Fruit fly (Drosophila melanogaster): ENCODE data around the gene CG9098.
A peak's percentile ranks its signal among the peaks of the same experiment; 100 is the strongest.

CG9098 gene

dm6 chr2L:6051212-6051621 lies 39.1 kb upstream of the CG9098 start (continued):
- peak; percentile 92 for TF ChIP-seq CG2875 (GFP tag; optimal IDR thresholded peaks at IDR 0.05)
- TF ChIP-seq Ada2b (GFP tag; IDR thresholded peaks at IDR 0.05): peak; percentile 96
- TF ChIP-seq hkb (optimal IDR thresholded peaks at IDR 0.05): no peak
- peak; percentile 99 for TF ChIP-seq hkb (GFP tag; IDR thresholded peaks at IDR 0.05)
- TF ChIP-seq CG15514 (GFP tag; optimal IDR thresholded peaks at IDR 0.05): peak; percentile 93
- TF ChIP-seq her (GFP tag; optimal IDR thresholded peaks at IDR 0.05): peak; percentile 95
- peak; percentile 79 for TF ChIP-seq TFAM (GFP tag; optimal IDR thresholded peaks at IDR 0.05)
- TF ChIP-seq CG12071 (GFP tag; optimal IDR thresholded peaks at IDR 0.05): peak; percentile 98
- TF ChIP-seq ato (GFP tag; IDR thresholded peaks at IDR 0.05; ENCODE audit: partially characterized antibody): no peak
- peak; percentile 85 for TF ChIP-seq dm (GFP tag; optimal IDR thresholded peaks at IDR 0.05)
- TF ChIP-seq pum (GFP tag; optimal IDR thresholded peaks at IDR 0.05): peak; percentile 90
- peak; percentile 98 for TF ChIP-seq CG2678 (tag; optimal IDR thresholded peaks at IDR 0.05)
- TF ChIP-seq Bteb2 (GFP tag; optimal IDR thresholded peaks at IDR 0.05): peak; percentile 94
- peak; percentile 69 for TF ChIP-seq al (GFP tag; IDR thresholded peaks at IDR 0.05)
- TF ChIP-seq sc (optimal IDR thresholded peaks at IDR 0.05): no peak
- TF ChIP-seq sc (GFP tag; optimal IDR thresholded peaks at IDR 0.05): peak; percentile 78
- peak; percentile 58; the same call in 1 of the 2 replicates for TF ChIP-seq CG6272 (GFP tag; IDR thresholded peaks at IDR 0.05)
- peak; percentile 97 for TF ChIP-seq dysf (GFP tag; IDR thresholded peaks at IDR 0.05)
- peak; percentile 33; the same call in 1 of the 2 replicates for TF ChIP-seq GATAe (GFP tag; conservative IDR thresholded peaks at IDR 0.05)
- peak; percentile 38 for TF ChIP-seq CG9797 (GFP tag; optimal IDR thresholded peaks at IDR 0.05)
- TF ChIP-seq Hmx (GFP tag; optimal IDR thresholded peaks at IDR 0.05): peak; percentile 79
- peak; percentile 91 for TF ChIP-seq Mad (GFP tag; optimal IDR thresholded peaks at IDR 0.05)
- peak; percentile 90 for TF ChIP-seq CG10654 (GFP tag; optimal IDR thresholded peaks at IDR 0.05)
- peak; percentile 78 for TF ChIP-seq CG31224 (GFP tag; IDR thresholded peaks at IDR 0.05)
- TF ChIP-seq Dad (GFP tag; optimal IDR thresholded peaks at IDR 0.05): peak; percentile 97
- TF ChIP-seq CG4617 (GFP tag; optimal IDR thresholded peaks at IDR 0.05; ENCODE audit: borderline replicate concordance): peak; percentile 57
- TF ChIP-seq ara (GFP tag; IDR thresholded peaks at IDR 0.05): peak; percentile 96
- no peak for TF ChIP-seq tio (GFP tag; optimal IDR thresholded peaks at IDR 0.05)
- TF ChIP-seq MESR4 (GFP tag; optimal IDR thresholded peaks at IDR 0.05): peak; percentile 46
- peak; percentile 95 for TF ChIP-seq CG16863 (GFP tag; optimal IDR thresholded peaks at IDR 0.05)
- 0 out of 2 replicates have a peak, but pooled peaks have one; percentile 31 for TF ChIP-seq aop (GFP tag; IDR thresholded peaks at IDR 0.05)
- TF ChIP-seq Hey (tag; optimal IDR thresholded peaks at IDR 0.05): peak; percentile 85
- no peak for TF ChIP-seq CG12769 (tag; optimal IDR thresholded peaks at IDR 0.05)
- TF ChIP-seq crol (GFP tag; IDR thresholded peaks at IDR 0.05): peak; percentile 66
- no peak for TF ChIP-seq Dfd (GFP tag; optimal IDR thresholded peaks at IDR 0.05)
- peak; percentile 80 for TF ChIP-seq Hr3 (GFP tag; optimal IDR thresholded peaks at IDR 0.05)
- TF ChIP-seq CrebB (tag; optimal IDR thresholded peaks at IDR 0.05): peak; percentile 98
- TF ChIP-seq unc-4 (GFP tag; IDR thresholded peaks at IDR 0.05; ENCODE audit: partially characterized antibody): no peak
- TF ChIP-seq CG33557 (GFP tag; optimal IDR thresholded peaks at IDR 0.05): peak; percentile 95
- TF ChIP-seq Six4 (GFP tag; optimal IDR thresholded peaks at IDR 0.05): peak; percentile 93

dm6 chr2L:6050575-6050974 lies 38.4 kb upstream of the CG9098 start, which contains the start of gene CG9135:
CG9135 (plus strand) TSS chr2L:6050800.
- TF ChIP-seq CG7357 (GFP tag; IDR thresholded peaks at IDR 0.05) (peak; percentile 94), unc-4 (GFP tag; IDR thresholded peaks at IDR 0.05; ENCODE audit: partially characterized antibody) (peak; percentile 99), CG1603 (tag; optimal IDR thresholded peaks at IDR 0.05) (peak; percentile 66), CG17802 (tag; optimal IDR thresholded peaks at IDR 0.05) (peak; percentile 83), ato (GFP tag; IDR thresholded peaks at IDR 0.05; ENCODE audit: partially characterized antibody) (peak; percentile 99), Lhr (GFP tag; optimal IDR thresholded peaks at IDR 0.05) (peak; percentile 56), Fer3 (tag; optimal IDR thresholded peaks at IDR 0.05) (peak; percentile 9), chinmo (GFP tag; IDR thresholded peaks at IDR 0.05; ENCODE audit: partially characterized antibody) (peak; percentile 98), Sin3A (optimal IDR thresholded peaks at IDR 0.05) (peak; percentile 42), bigmax (GFP tag; optimal IDR thresholded peaks at IDR 0.05) (peak; percentile 88), row (GFP tag; IDR thresholded peaks at IDR 0.05) (peak; percentile 59), Dek (tag; optimal IDR thresholded peaks at IDR 0.05) (peak; percentile 35), tna (GFP tag; IDR thresholded peaks at IDR 0.05; ENCODE audit: partially characterized antibody) (peak; percentile 99), vnd (GFP tag; IDR thresholded peaks at IDR 0.05; ENCODE audit: partially characterized antibody) (peak; percentile 99), Med (GFP tag) (peak; percentile 23)

All from whole organism, embryonic.